Worm (Caenorhabditis elegans) whole organism, midembryonic: ENCODE measurements around the gene twk-31.

Source experiments
- cog-1 ChIP-seq: sonication (generic microtip); optimal IDR thresholded peaks from 2 replicates; lab custom pipeline; 2016; ENCODE audit warnings: missing genetic modification characterization, missing compliant biosample characterization
- flt-1 ChIP-seq: fragments of 200-800 bp; sonication (Bioruptor generic); IDR thresholded peaks from 2 replicates; pipeline ENCODE4 v1.3.6; 2022; ENCODE audit warnings: missing genetic modification characterization, missing compliant biosample characterization
- klf-2 ChIP-seq: fragments of 200-800 bp; sonication (Bioruptor generic); conservative IDR thresholded peaks from 2 replicates; pipeline ENCODE4 v1.3.6; 2022; ENCODE audit warnings: missing genetic modification reagents, missing genetic modification characterization, missing compliant biosample characterization
- med-1 ChIP-seq: sonication (generic microtip); optimal IDR thresholded peaks from 2 replicates; lab custom pipeline; 2017; ENCODE audit warnings: missing genetic modification characterization, mild to moderate bottlenecking, missing compliant biosample characterization, antibody characterized with exemption, missing genetic modification reagents; ENCODE audit not compliant: insufficient read depth
- ref-1 ChIP-seq: fragments of 200-800 bp; sonication (Bioruptor generic); conservative IDR thresholded peaks from 2 replicates; pipeline ENCODE4 v1.3.6; 2022; ENCODE audit warnings: missing genetic modification reagents, missing genetic modification characterization, missing compliant biosample characterization
- ztf-23 ChIP-seq: fragments of 200-800 bp; sonication (Bioruptor generic); IDR thresholded peaks from 2 replicates; pipeline ENCODE4 v1.3.6; 2022; ENCODE audit warnings: missing genetic modification reagents, missing genetic modification characterization, missing compliant biosample characterization

DNA sequence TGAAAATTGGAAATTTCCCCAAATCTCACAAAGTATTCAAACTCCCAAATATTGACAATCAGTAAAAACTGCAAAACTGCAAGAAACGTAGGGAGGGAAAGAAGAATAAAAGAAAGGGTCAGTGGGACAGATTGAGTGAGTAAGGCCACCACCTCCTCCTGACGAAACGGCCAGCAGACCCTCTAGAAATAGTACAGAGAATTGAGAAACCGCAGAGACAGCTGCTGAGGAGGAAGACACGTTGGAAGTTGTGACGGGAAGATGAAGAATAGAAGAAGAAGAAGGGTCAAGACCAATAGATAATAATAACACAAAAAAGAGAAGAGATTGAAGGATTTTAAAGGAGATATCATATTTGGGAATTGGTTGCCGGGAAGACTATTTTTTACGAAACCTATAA, 29.9 kb upstream of the twk-31 start:
- TF ChIP-seq klf-2 (GFP tag; lab: Robert Waterston, UW) (no peak), flt-1 (GFP tag; lab: Robert Waterston, UW) (no peak), med-1 (GFP tag; lab: Kevin White, UChicago) (no peak), ztf-23 (GFP tag; lab: Robert Waterston, UW) (no peak), cog-1 (no peak), ref-1 (GFP tag; lab: Robert Waterston, UW) (no peak)
